Worm (Caenorhabditis elegans): ENCODE results near the gene T24A6.20.

ce11 chrV:3507691-3508090 lies 45.2 kb upstream of the T24A6.20 start, which contains the start of gene str-225:
- TF ChIP-seq nhr-25 (tag; optimal IDR thresholded peaks at IDR 0.05) (no peak), lsy-2 (tag; optimal IDR thresholded peaks at IDR 0.05) (no peak), fos-1 (tag; optimal IDR thresholded peaks at IDR 0.05) (no peak), R02D3.7 (tag; optimal IDR thresholded peaks at IDR 0.05) (no peak), ama-1 (optimal IDR thresholded peaks at IDR 0.05) (no peak), egl-27 (tag; optimal IDR thresholded peaks at IDR 0.05) (no peak), unc-62 (GFP tag; optimal IDR thresholded peaks at IDR 0.05) (no peak), zag-1 (tag; optimal IDR thresholded peaks at IDR 0.05) (no peak), nhr-77 (tag; optimal IDR thresholded peaks at IDR 0.05) (no peak), ceh-82 (tag; optimal IDR thresholded peaks at IDR 0.05) (no peak), nhr-237 (tag; optimal IDR thresholded peaks at IDR 0.05) (no peak)
